Worm (Caenorhabditis elegans) whole organism, L4 larva: ENCODE data around the gene mrp-7.

ENCODE experiments used
- D1046.2 ChIP-seq: fragments of 200-800 bp; sonication (Bioruptor generic); IDR thresholded peaks from 2 replicates; pipeline ENCODE4 v1.3.6; 2022; ENCODE audit warnings: missing genetic modification characterization, missing compliant biosample characterization
- F26F4.8 ChIP-seq: fragments of 200-800 bp; sonication (Bioruptor generic); conservative IDR thresholded peaks from 2 replicates; pipeline ENCODE4 v1.3.6; 2022; ENCODE audit warnings: missing genetic modification characterization, missing compliant biosample characterization
- F44E2.7 ChIP-seq: fragments of 200-800 bp; sonication (Bioruptor generic); IDR thresholded peaks from 2 replicates; pipeline ENCODE4 v2.1.2; 2022; ENCODE audit warnings: missing genetic modification characterization, missing compliant biosample characterization
- R02D3.7 ChIP-seq: fragments of 150-350 bp; sonication (generic microtip); optimal IDR thresholded peaks from 3 replicates; lab custom pipeline; 2014; ENCODE audit warnings: missing biosample characterization, missing genetic modification characterization
- Y5F2A.4 ChIP-seq: fragments of 200-800 bp; sonication (Bioruptor generic); optimal IDR thresholded peaks from 2 replicates; lab custom pipeline; 2018; ENCODE audit warnings: mild to moderate bottlenecking, missing genetic modification characterization, missing compliant biosample characterization
- Y75B8A.6 ChIP-seq: fragments of 200-800 bp; sonication (Bioruptor generic); IDR thresholded peaks from 2 replicates; pipeline ENCODE4 v1.3.6; 2022; ENCODE audit warnings: missing genetic modification reagents, missing genetic modification characterization, missing compliant biosample characterization
- aha-1 ChIP-seq: fragments of 150-350 bp; peaks from one replicate; lab custom pipeline; 2014; ENCODE audit warnings: missing biosample characterization, missing genetic modification characterization
- aly-2 ChIP-seq: sonication (generic microtip); optimal IDR thresholded peaks from 2 replicates; lab custom pipeline; 2018; ENCODE audit warnings: missing biosample characterization, missing genetic modification characterization
- ama-1 ChIP-seq: fragments of 150-350 bp; optimal IDR thresholded peaks from 2 replicates; lab custom pipeline; 2014; ENCODE audit warnings: inconsistent platforms, mixed read lengths
- arid-1 ChIP-seq: fragments of 200-800 bp; sonication (Bioruptor generic); conservative IDR thresholded peaks from 2 replicates; pipeline ENCODE4 v1.3.6; 2022; ENCODE audit warnings: missing genetic modification reagents, missing genetic modification characterization, missing compliant biosample characterization
- ceh-20 ChIP-seq: fragments of 200-800 bp; sonication (Bioruptor generic); IDR thresholded peaks from 2 replicates; pipeline ENCODE4 v1.3.6; 2022; ENCODE audit warnings: missing genetic modification reagents, missing genetic modification characterization, missing compliant biosample characterization
- ceh-44 ChIP-seq: fragments of 200-800 bp; sonication (Bioruptor generic); IDR thresholded peaks from 2 replicates; pipeline ENCODE4 v1.3.6; 2022; ENCODE audit warnings: missing genetic modification reagents, missing genetic modification characterization, missing compliant biosample characterization
- ceh-62 ChIP-seq: sonication (generic microtip); optimal IDR thresholded peaks from 2 replicates; lab custom pipeline; 2017; ENCODE audit warnings: missing biosample characterization, missing genetic modification characterization
- ceh-82 ChIP-seq: sonication (generic microtip); optimal IDR thresholded peaks from 2 replicates; lab custom pipeline; 2017; ENCODE audit warnings: missing biosample characterization, missing genetic modification characterization
- ces-1 ChIP-seq: fragments of 150-350 bp; sonication (generic microtip); optimal IDR thresholded peaks from 4 replicates; lab custom pipeline; 2014; ENCODE audit warnings: missing biosample characterization, missing genetic modification reagents, missing genetic modification characterization
- cey-2 ChIP-seq: sonication (generic microtip); optimal IDR thresholded peaks from 3 replicates; lab custom pipeline; 2017; ENCODE audit warnings: missing genetic modification characterization, mild to moderate bottlenecking, missing compliant biosample characterization, antibody characterized with exemption, borderline replicate concordance; ENCODE audit not compliant: insufficient read depth
- daf-16 ChIP-seq, 3 experiments: sonication (generic microtip); optimal IDR thresholded peaks; 2 replicates each; lab custom pipeline; 2016 to 2017; ENCODE audit warnings: missing genetic modification characterization in 3 of 3, missing genetic modification reagents in 3 of 3, mild to moderate bottlenecking in 2 of 3, missing compliant biosample characterization in 2 of 3, missing biosample characterization in 1 of 3, moderate library complexity in 1 of 3
- daf-19 ChIP-seq: fragments of 200-800 bp; sonication (Bioruptor generic); conservative IDR thresholded peaks from 2 replicates; pipeline ENCODE4 v1.3.6; 2022; ENCODE audit warnings: missing genetic modification characterization, missing compliant biosample characterization
- dmd-8 ChIP-seq: fragments of 200-800 bp; sonication (Bioruptor generic); IDR thresholded peaks from 2 replicates; pipeline ENCODE4 v1.3.6; 2022; ENCODE audit warnings: missing genetic modification characterization, missing compliant biosample characterization
- dpl-1 ChIP-seq: fragments of 150-350 bp; optimal IDR thresholded peaks from 2 replicates; lab custom pipeline; 2014; ENCODE audit warnings: missing biosample characterization, missing genetic modification reagents, missing genetic modification characterization
- egl-43 ChIP-seq: fragments of 200-800 bp; sonication (Bioruptor generic); IDR thresholded peaks from 2 replicates; pipeline ENCODE4 v1.3.6; 2022; ENCODE audit warnings: missing genetic modification reagents, missing genetic modification characterization, missing compliant biosample characterization
- fkh-10 ChIP-seq: fragments of 150-350 bp; optimal IDR thresholded peaks from 2 replicates; lab custom pipeline; 2014; ENCODE audit warnings: missing biosample characterization, missing genetic modification reagents, missing genetic modification characterization
- fos-1 ChIP-seq: fragments of 150-350 bp; optimal IDR thresholded peaks from 2 replicates; lab custom pipeline; 2014; ENCODE audit warnings: missing biosample characterization, missing genetic modification characterization
- hlh-11 ChIP-seq: fragments of 200-800 bp; sonication (Bioruptor generic); optimal IDR thresholded peaks from 2 replicates; lab custom pipeline; 2018; ENCODE audit warnings: mild to moderate bottlenecking, missing genetic modification characterization, missing compliant biosample characterization
- hmg-1.1 ChIP-seq: fragments of 200-800 bp; sonication (Bioruptor generic); IDR thresholded peaks from 2 replicates; pipeline ENCODE4 v1.3.6; 2022; ENCODE audit warnings: missing genetic modification reagents, missing genetic modification characterization, missing compliant biosample characterization
- lim-7 ChIP-seq: fragments of 200-800 bp; sonication (Bioruptor generic); IDR thresholded peaks from 2 replicates; pipeline ENCODE4 v1.3.6; 2022; ENCODE audit warnings: missing genetic modification characterization, missing compliant biosample characterization
- lin-29 ChIP-seq: fragments of 200-800 bp; sonication (Bioruptor generic); IDR thresholded peaks from 2 replicates; pipeline ENCODE4 v1.3.6; 2022; ENCODE audit warnings: missing genetic modification reagents, missing genetic modification characterization, missing compliant biosample characterization
- lin-38 ChIP-seq: fragments of 200-800 bp; sonication (Bioruptor generic); IDR thresholded peaks from 2 replicates; pipeline ENCODE4 v1.3.6; 2022; ENCODE audit warnings: missing genetic modification reagents, missing genetic modification characterization, missing compliant biosample characterization
- lir-3 ChIP-seq: sonication (generic microtip); optimal IDR thresholded peaks from 2 replicates; lab custom pipeline; 2016; ENCODE audit warnings: mild to moderate bottlenecking, missing genetic modification characterization, missing compliant biosample characterization
- madf-5 ChIP-seq, 2 experiments: fragments of 200-800 bp; sonication (Bioruptor generic); IDR thresholded peaks; 2 replicates each; pipeline ENCODE4 v1.3.6; 2022; ENCODE audit warnings: missing compliant biosample characterization in 2 of 2, missing genetic modification characterization in 2 of 2
- madf-9 ChIP-seq: fragments of 200-800 bp; sonication (Bioruptor generic); conservative IDR thresholded peaks from 2 replicates; pipeline ENCODE4 v1.3.6; 2022; ENCODE audit warnings: missing genetic modification reagents, missing genetic modification characterization, missing compliant biosample characterization
- mdl-1 ChIP-seq, 2 experiments: fragments of 150-350 bp in 1 of 2; sonication (generic microtip) in 1 of 2; optimal IDR thresholded peaks; 2 replicates each; lab custom pipeline; 2014 to 2017; ENCODE audit warnings: missing biosample characterization in 2 of 2, missing genetic modification characterization in 2 of 2
- mdt-29 ChIP-seq: fragments of 200-800 bp; sonication (Bioruptor generic); IDR thresholded peaks from 2 replicates; pipeline ENCODE4 v1.3.6; 2022; ENCODE audit warnings: missing genetic modification reagents, missing genetic modification characterization, missing compliant biosample characterization
- mxl-3 ChIP-seq: fragments of 200-800 bp; sonication (Bioruptor generic); optimal IDR thresholded peaks from 2 replicates; lab custom pipeline; 2018; ENCODE audit warnings: mild to moderate bottlenecking, missing genetic modification characterization, missing compliant biosample characterization
- nhr-102 ChIP-seq: sonication (generic microtip); optimal IDR thresholded peaks from 2 replicates; lab custom pipeline; 2016; ENCODE audit warnings: mild to moderate bottlenecking, missing genetic modification characterization, moderate library complexity, missing compliant biosample characterization
- nhr-11 ChIP-seq: fragments of 150-350 bp; optimal IDR thresholded peaks from 2 replicates; lab custom pipeline; 2014; ENCODE audit warnings: missing biosample characterization, missing genetic modification characterization
- nhr-28 ChIP-seq: fragments of 150-350 bp; optimal IDR thresholded peaks from 2 replicates; lab custom pipeline; 2014; ENCODE audit warnings: missing biosample characterization, missing genetic modification characterization
- nhr-77 ChIP-seq: fragments of 150-350 bp; optimal IDR thresholded peaks from 2 replicates; lab custom pipeline; 2014; ENCODE audit warnings: missing biosample characterization, missing genetic modification characterization
- rbr-2 ChIP-seq: sonication (generic microtip); optimal IDR thresholded peaks from 2 replicates; lab custom pipeline; 2016; ENCODE audit warnings: missing genotype, missing genetic modification characterization, missing compliant biosample characterization
- saeg-2 ChIP-seq: fragments of 200-800 bp; sonication (Bioruptor generic); IDR thresholded peaks from 2 replicates; pipeline ENCODE4 v1.3.6; 2022; ENCODE audit warnings: missing genetic modification reagents, missing genetic modification characterization, missing compliant biosample characterization
- set-16 ChIP-seq: fragments of 200-800 bp; sonication (Bioruptor generic); IDR thresholded peaks from 2 replicates; pipeline ENCODE4 v1.3.6; 2022; ENCODE audit warnings: missing genetic modification reagents, missing genetic modification characterization, missing compliant biosample characterization
- skn-1 ChIP-seq: fragments of 150-350 bp; optimal IDR thresholded peaks from 2 replicates; lab custom pipeline; 2014; ENCODE audit warnings: missing biosample characterization, missing genetic modification characterization
- snpc-1.2 ChIP-seq: fragments of 200-800 bp; sonication (Bioruptor generic); IDR thresholded peaks from 2 replicates; pipeline ENCODE4 v1.3.6; 2022; ENCODE audit warnings: missing genetic modification reagents, missing genetic modification characterization, missing compliant biosample characterization
- snpc-4 ChIP-seq: fragments of 150-350 bp; optimal IDR thresholded peaks from 2 replicates; lab custom pipeline; 2014; ENCODE audit warnings: missing biosample characterization, missing genetic modification characterization
- spr-1 ChIP-seq: sonication (generic microtip); optimal IDR thresholded peaks from 2 replicates; lab custom pipeline; 2016; ENCODE audit warnings: mild to moderate bottlenecking, missing genetic modification characterization, missing compliant biosample characterization
- tag-97 ChIP-seq: fragments of 200-800 bp; sonication (Bioruptor generic); IDR thresholded peaks from 2 replicates; pipeline ENCODE4 v1.3.6; 2022; ENCODE audit warnings: missing genetic modification characterization, missing compliant biosample characterization
- unc-130 ChIP-seq: sonication (generic microtip); optimal IDR thresholded peaks from 2 replicates; lab custom pipeline; 2016; ENCODE audit warnings: missing genetic modification reagents, missing genetic modification characterization, missing compliant biosample characterization
- zag-1 ChIP-seq: fragments of 150-350 bp; optimal IDR thresholded peaks from 2 replicates; lab custom pipeline; 2014; ENCODE audit warnings: missing biosample characterization, missing genetic modification characterization
- zfp-3 ChIP-seq: fragments of 200-800 bp; sonication (Bioruptor generic); conservative IDR thresholded peaks from 2 replicates; pipeline ENCODE4 v1.3.6; 2022; ENCODE audit warnings: missing genetic modification reagents, missing genetic modification characterization, missing compliant biosample characterization
- zip-11 ChIP-seq: fragments of 200-800 bp; sonication (Bioruptor generic); IDR thresholded peaks from 2 replicates; pipeline ENCODE4 v1.3.6; 2022; ENCODE audit warnings: missing genetic modification characterization, missing compliant biosample characterization
- zip-2 ChIP-seq: fragments of 150-350 bp; optimal IDR thresholded peaks from 2 replicates; lab custom pipeline; 2014; ENCODE audit warnings: missing biosample characterization, missing genetic modification characterization
- ztf-11 ChIP-seq: fragments of 150-350 bp; optimal IDR thresholded peaks from 2 replicates; lab custom pipeline; 2014; ENCODE audit warnings: missing biosample characterization, missing genetic modification characterization

The mrp-7 gene

DNA sequence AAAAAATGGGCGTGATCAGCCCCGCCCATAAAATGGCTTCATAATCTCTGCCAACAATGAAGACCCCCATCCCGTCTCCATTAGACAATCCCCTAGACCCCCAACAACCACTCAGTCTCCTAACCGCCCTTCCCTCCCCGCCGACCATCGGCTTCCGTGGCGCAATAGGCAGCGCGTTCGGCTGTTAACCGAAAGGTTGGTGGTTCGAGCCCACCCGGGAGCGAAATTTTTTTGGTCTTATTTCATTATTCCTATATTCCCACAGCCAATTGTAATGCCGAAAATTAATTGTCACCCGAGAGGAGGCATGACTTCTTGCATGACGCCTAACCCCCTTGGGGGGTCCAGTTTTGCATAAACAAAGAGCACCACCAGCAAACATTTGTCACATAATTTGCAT, 48.2 kb downstream of the mrp-7 start:
- 0 out of 2 replicates have a peak, but pooled peaks have one; percentile 39 for TF ChIP-seq F26F4.8 (GFP tag; lab: Robert Waterston, UW)
- TF ChIP-seq aly-2 (tag; lab: Kevin White, UChicago), result no peak
- no peak for TF ChIP-seq snpc-4 (tag; lab: Kevin White, UChicago)
- no peak for TF ChIP-seq ztf-11
- no peak for TF ChIP-seq madf-9 (GFP tag; lab: Robert Waterston, UW)
- no peak for TF ChIP-seq zfp-3 (GFP tag; lab: Robert Waterston, UW)
- no peak for TF ChIP-seq lir-3 (tag; lab: Kevin White, UChicago)
- TF ChIP-seq Y5F2A.4 (GFP tag; lab: Kevin White, UChicago), result peak; percentile 35
- no peak for TF ChIP-seq nhr-28 (tag; lab: Kevin White, UChicago)
- no peak for TF ChIP-seq zip-11 (GFP tag; lab: Robert Waterston, UW)
- TF ChIP-seq ceh-20 (GFP tag; lab: Robert Waterston, UW), result no peak
- TF ChIP-seq ces-1 (GFP tag; lab: Kevin White, UChicago), result no peak
- peak; percentile 47 for TF ChIP-seq lin-38 (GFP tag; lab: Robert Waterston, UW)
- TF ChIP-seq daf-19, result no peak
- TF ChIP-seq lin-29 (GFP tag; lab: Robert Waterston, UW), result 0 out of 2 replicates have a peak, but pooled peaks have one; percentile 31
- no peak for TF ChIP-seq cey-2
- peak; percentile 64 for TF ChIP-seq set-16
- TF ChIP-seq arid-1, result no peak; the same call in 1 of the 2 replicates
- TF ChIP-seq D1046.2 (GFP tag; lab: Robert Waterston, UW), result peak; percentile 69; the same call in 1 of the 2 replicates
- TF ChIP-seq ceh-62 (tag; lab: Kevin White, UChicago), result no peak
- 0 out of 2 replicates have a peak, but pooled peaks have one; percentile 40 for TF ChIP-seq F44E2.7 (GFP tag; lab: Robert Waterston, UW)
- TF ChIP-seq fos-1 (tag; lab: Kevin White, UChicago), result no peak
- TF ChIP-seq mdl-1 (tag; optimal IDR thresholded peaks at IDR 0.05; lab: Kevin White, UChicago), result no peak
- TF ChIP-seq fkh-10 (GFP tag; lab: Kevin White, UChicago), result no peak
- TF ChIP-seq Y75B8A.6 (GFP tag; lab: Robert Waterston, UW), result no peak
- no peak for TF ChIP-seq zag-1 (tag; lab: Kevin White, UChicago)
- no peak for TF ChIP-seq nhr-102 (tag; lab: Kevin White, UChicago)
- no peak for TF ChIP-seq dmd-8 (GFP tag; lab: Robert Waterston, UW)
- TF ChIP-seq ama-1 (lab: Kevin White, UChicago), result no peak
- peak; percentile 67 for TF ChIP-seq hmg-1.1 (GFP tag; lab: Robert Waterston, UW)
- peak in 1 of 2 experiments; percentile 9 for TF ChIP-seq daf-16 (GFP tag; optimal IDR thresholded peaks at IDR 0.05; lab: Kevin White, UChicago)
- TF ChIP-seq daf-16 (tag; optimal IDR thresholded peaks at IDR 0.05; lab: Kevin White, UChicago), result no peak
- no peak for TF ChIP-seq tag-97
- TF ChIP-seq spr-1 (tag; lab: Kevin White, UChicago), result no peak
- no peak for TF ChIP-seq nhr-77 (tag; lab: Kevin White, UChicago)
- no peak for TF ChIP-seq unc-130 (GFP tag; lab: Kevin White, UChicago)
- 0 out of 2 replicates have a peak, but pooled peaks have one; percentile 39 for TF ChIP-seq snpc-1.2 (GFP tag; lab: Robert Waterston, UW)
- TF ChIP-seq hlh-11 (tag; lab: Kevin White, UChicago), result peak; percentile 27
- TF ChIP-seq lim-7 (GFP tag; lab: Robert Waterston, UW), result peak; percentile 73
- TF ChIP-seq ceh-82, result no peak
- no peak for TF ChIP-seq madf-5 (GFP tag; IDR thresholded peaks at IDR 0.05; lab: Robert Waterston, UW)
- TF ChIP-seq mdt-29 (GFP tag; lab: Robert Waterston, UW), result no peak
- TF ChIP-seq egl-43 (GFP tag; lab: Robert Waterston, UW), result peak; percentile 87
- TF ChIP-seq mxl-3 (GFP tag; lab: Kevin White, UChicago), result no peak
- TF ChIP-seq zip-2, result no peak
- TF ChIP-seq ceh-44 (GFP tag; lab: Robert Waterston, UW), result no peak
- TF ChIP-seq aha-1 (tag; lab: Kevin White, UChicago), result peak; percentile 43
- 0 out of 2 replicates have a peak, but pooled peaks have one; percentile 56 for TF ChIP-seq saeg-2 (GFP tag; lab: Robert Waterston, UW)
- TF ChIP-seq skn-1, result no peak
- no peak for TF ChIP-seq dpl-1
- no peak for TF ChIP-seq rbr-2
- no peak for TF ChIP-seq R02D3.7 (tag; lab: Kevin White, UChicago)
- TF ChIP-seq nhr-11 (tag; lab: Kevin White, UChicago), result no peak
